Worm (Caenorhabditis elegans) whole organism, L4/young adult: Measurements from ENCODE around the gene ZK1073.1.

ENCODE experiments used
- W03F9.2 ChIP-seq: fragments of 150-350 bp; optimal IDR thresholded peaks from 2 replicates; lab custom pipeline; 2014; ENCODE audit warnings: missing biosample characterization, missing genetic modification characterization
- dao-5 ChIP-seq: sonication (generic microtip); optimal IDR thresholded peaks from 2 replicates; lab custom pipeline; 2016; ENCODE audit warnings: missing genotype, missing genetic modification characterization, moderate library complexity, missing compliant biosample characterization

ce11 chrX:16085094-16085493 lies 43.6 kb downstream of the ZK1073.1 start, which contains the start of gene C30F2.2:
- TF ChIP-seq dao-5 (no peak), W03F9.2 (no peak)
